Worm (Caenorhabditis elegans) whole organism, young adult: ENCODE results near the gene T15H9.4.

ENCODE experiments used
- F39B2.1 ChIP-seq: fragments of 200-800 bp; sonication (Bioruptor generic); IDR thresholded peaks from 2 replicates; pipeline ENCODE4 v1.3.6; 2022; ENCODE audit warnings: missing genetic modification reagents, missing genetic modification characterization, missing compliant biosample characterization
- F49E8.2 ChIP-seq: sonication (generic microtip); optimal IDR thresholded peaks from 3 replicates; lab custom pipeline; 2017; ENCODE audit warnings: missing genetic modification characterization, mild to moderate bottlenecking, missing compliant biosample characterization, antibody characterized with exemption, moderate library complexity; ENCODE audit not compliant: insufficient read depth
- Y56A3A.18 ChIP-seq: fragments of 200-800 bp; sonication (Bioruptor generic); IDR thresholded peaks from 2 replicates; pipeline ENCODE4 v1.3.6; 2022; ENCODE audit warnings: missing genetic modification reagents, missing genetic modification characterization, missing compliant biosample characterization
- ama-1 ChIP-seq, 3 experiments: fragments of 150-350 bp in 1 of 3; sonication (generic microtip) in 2 of 3; optimal IDR thresholded peaks; 2 replicates each; lab custom pipeline; 2014 to 2018; ENCODE audit warnings: missing biosample characterization in 2 of 3, missing genetic modification characterization in 2 of 3, missing genetic modification reagents in 2 of 3
- ceh-100 ChIP-seq: fragments of 200-800 bp; sonication (Bioruptor generic); IDR thresholded peaks from 2 replicates; pipeline ENCODE4 v1.3.6; 2022; ENCODE audit warnings: missing genetic modification reagents, missing genetic modification characterization, missing compliant biosample characterization
- lin-35 ChIP-seq, 3 experiments: fragments of 150-350 bp in 2 of 3; sonication (generic microtip) in 1 of 3; optimal IDR thresholded peaks; 2 replicates each; lab custom pipeline; 2014 to 2018; ENCODE audit warnings: missing biosample characterization in 3 of 3, missing genetic modification characterization in 3 of 3, missing genetic modification reagents in 3 of 3
- lsl-1 ChIP-seq: fragments of 200-800 bp; sonication (Bioruptor generic); optimal IDR thresholded peaks from 2 replicates; lab custom pipeline; 2018; ENCODE audit warnings: mild to moderate bottlenecking, missing genetic modification characterization, moderate library complexity, missing compliant biosample characterization
- unc-62 ChIP-seq: fragments of 150-350 bp; optimal IDR thresholded peaks from 2 replicates; lab custom pipeline; 2014; ENCODE audit warnings: missing biosample characterization, missing genetic modification reagents, missing genetic modification characterization

- TF ChIP-seq lin-35 (GFP tag; optimal IDR thresholded peaks at IDR 0.05; lab: Kevin White, UChicago) (no peak), Y56A3A.18 (no peak), ceh-100 (GFP tag; lab: Robert Waterston, UW) (no peak), F39B2.1 (no peak), ama-1 (optimal IDR thresholded peaks at IDR 0.05; lab: Kevin White, UChicago) (no peak), ama-1 (GFP tag; optimal IDR thresholded peaks at IDR 0.05; lab: Kevin White, UChicago) (no peak), unc-62 (GFP tag; lab: Kevin White, UChicago) (no peak), F49E8.2 (no peak), lsl-1 (GFP tag; lab: Kevin White, UChicago) (no peak)
Observed at ce11 chrII:9651700-9652099, 40.0 kb downstream of the T15H9.4 start, which contains the start of gene ZK1307.4.
